Fruit fly (Drosophila melanogaster) whole organism, prepupa: ENCODE measurements around the gene Osi10a.

Experiments
- CG1621 ChIP-seq: fragments of 200-800 bp; sonication (Bioruptor generic); optimal IDR thresholded peaks from 3 replicates; lab custom pipeline; 2018; ENCODE audit warnings: missing biosample characterization, mild to moderate bottlenecking, missing genetic modification characterization
- CG16779 ChIP-seq: fragments of 200-800 bp; sonication (Bioruptor generic); optimal IDR thresholded peaks from 3 replicates; lab custom pipeline; 2017; ENCODE audit warnings: missing biosample characterization, mild to moderate bottlenecking, missing genetic modification characterization
- CG31627 ChIP-seq: fragments of 200-800 bp; sonication (Bioruptor generic); optimal IDR thresholded peaks from 3 replicates; lab custom pipeline; 2016; ENCODE audit warnings: missing biosample characterization, missing genetic modification characterization
- CG6854 ChIP-seq: fragments of 200-800 bp; sonication (Bioruptor generic); optimal IDR thresholded peaks from 2 replicates; lab custom pipeline; 2017; ENCODE audit warnings: missing biosample characterization, mild to moderate bottlenecking, missing genetic modification characterization
- CG9139 ChIP-seq: fragments of 200-800 bp; sonication (Bioruptor generic); optimal IDR thresholded peaks from 3 replicates; lab custom pipeline; 2017; ENCODE audit warnings: missing biosample characterization, mild to moderate bottlenecking, missing genetic modification characterization
- Ets21C ChIP-seq: fragments of 200-800 bp; sonication (Bioruptor generic); optimal IDR thresholded peaks from 3 replicates; lab custom pipeline; 2016; ENCODE audit warnings: missing biosample characterization, missing genetic modification characterization
- Hr39 ChIP-seq: fragments of 200-800 bp; sonication (Bioruptor generic); optimal IDR thresholded peaks from 2 replicates; lab custom pipeline; 2016; ENCODE audit warnings: missing biosample characterization, missing genetic modification characterization
- Sox102F ChIP-seq: fragments of 200-800 bp; sonication (Bioruptor generic); optimal IDR thresholded peaks from 2 replicates; lab custom pipeline; 2016; ENCODE audit warnings: missing biosample characterization, mild to moderate bottlenecking, missing genetic modification characterization
- Sox15 ChIP-seq: fragments of 200-800 bp; sonication (Bioruptor generic); optimal IDR thresholded peaks from 3 replicates; lab custom pipeline; 2016; ENCODE audit warnings: missing biosample characterization, missing genetic modification characterization
- eg ChIP-seq: fragments of 200-800 bp; sonication (Bioruptor generic); IDR thresholded peaks from 3 replicates; pipeline ENCODE4 v1.3.6; 2022; ENCODE audit warnings: missing biosample characterization, missing genetic modification characterization
- ss ChIP-seq, 2 experiments: fragments of 200-800 bp; sonication (Bioruptor generic); optimal IDR thresholded peaks; 2 replicates in 1 of 2; 3 replicates in 1 of 2; lab custom pipeline; 2017 to 2018; ENCODE audit warnings: mild to moderate bottlenecking in 2 of 2, missing biosample characterization in 2 of 2, missing genetic modification characterization in 2 of 2, moderate library complexity in 1 of 2
- topi ChIP-seq: fragments of 200-800 bp; sonication (Bioruptor generic); optimal IDR thresholded peaks from 3 replicates; lab custom pipeline; 2016; ENCODE audit warnings: missing biosample characterization, missing genetic modification characterization

DNA sequence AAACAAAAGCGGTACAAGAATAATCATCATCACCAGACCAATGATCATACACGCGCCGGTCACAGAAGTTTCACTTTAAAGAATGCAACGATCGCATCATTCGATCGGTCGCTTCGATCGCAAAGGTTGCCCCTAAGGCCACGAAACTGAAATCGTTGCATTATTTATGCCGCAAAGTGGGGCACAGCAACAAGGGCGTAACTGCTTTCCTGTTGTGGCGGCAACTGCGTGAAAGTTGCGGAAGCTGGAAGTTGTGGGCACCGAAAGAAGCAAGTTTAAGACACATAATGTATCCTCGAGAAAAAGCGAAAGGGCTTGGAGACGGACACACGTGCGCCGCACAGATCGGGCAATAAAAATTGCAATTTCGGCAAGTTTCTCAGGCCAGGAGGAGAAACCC is 19.7 kb upstream of the Osi10a start:
- no peak for TF ChIP-seq CG9139 (GFP tag; lab: Kevin White, UChicago)
- no peak for TF ChIP-seq topi (GFP tag; lab: Kevin White, UChicago)
- no peak for TF ChIP-seq eg (GFP tag; lab: Robert Waterston, UW)
- TF ChIP-seq ss (GFP tag; optimal IDR thresholded peaks at IDR 0.05; lab: Kevin White, UChicago) = no peak
- no peak for TF ChIP-seq CG1621 (tag; lab: Kevin White, UChicago)
- peak; percentile 55 for TF ChIP-seq CG6854 (GFP tag; lab: Kevin White, UChicago)
- TF ChIP-seq Sox15 (GFP tag; lab: Kevin White, UChicago) = no peak
- TF ChIP-seq Hr39 = no peak
- TF ChIP-seq CG31627 = no peak
- no peak for TF ChIP-seq Ets21C (GFP tag; lab: Kevin White, UChicago)
- no peak for TF ChIP-seq CG16779 (tag; lab: Kevin White, UChicago)
- TF ChIP-seq Sox102F (GFP tag; lab: Kevin White, UChicago) = no peak
